Fruit fly (Drosophila melanogaster) whole organism, embryonic: Measurements from ENCODE around the gene PolA1.
A peak's percentile ranks its signal among the peaks of the same experiment; 100 is the strongest.

Experiments
- Awh ChIP-seq: fragments of 200-800 bp; sonication (Bioruptor generic); IDR thresholded peaks from 2 replicates; pipeline ENCODE4, ENCODE4 v1.3.6; 2022; ENCODE audit warnings: missing biosample characterization, missing genetic modification characterization
- CG10147 ChIP-seq: fragments of 200-800 bp; sonication (Bioruptor generic); optimal IDR thresholded peaks from 2 replicates; lab custom pipeline; 2019; ENCODE audit warnings: missing biosample characterization, mild to moderate bottlenecking, missing genetic modification characterization, moderate library complexity
- CG1024 ChIP-seq: fragments of 200-800 bp; sonication (Bioruptor generic); IDR thresholded peaks from 2 replicates; pipeline ENCODE4 v1.3.6; 2022; ENCODE audit warnings: missing biosample characterization, missing genetic modification characterization
- CG13296 ChIP-seq: fragments of 200-800 bp; sonication (Bioruptor generic); optimal IDR thresholded peaks from 3 replicates; lab custom pipeline; 2018; ENCODE audit warnings: missing biosample characterization, mild to moderate bottlenecking, missing genetic modification characterization
- CG13424 ChIP-seq: fragments of 200-800 bp; sonication (Bioruptor generic); optimal IDR thresholded peaks from 2 replicates; lab custom pipeline; 2019; ENCODE audit warnings: missing biosample characterization, mild to moderate bottlenecking, missing genetic modification characterization, moderate library complexity
- CG13624 ChIP-seq: fragments of 200-800 bp; sonication (Bioruptor generic); optimal IDR thresholded peaks from 2 replicates; lab custom pipeline; 2016; ENCODE audit warnings: missing biosample characterization, missing genetic modification characterization
- CG14050 ChIP-seq: fragments of 200-800 bp; sonication (Bioruptor generic); IDR thresholded peaks from 3 replicates; pipeline ENCODE4 v1.3.6; 2022; ENCODE audit warnings: missing biosample characterization, missing genetic modification characterization
- CG14667 ChIP-seq: fragments of 200-800 bp; sonication (Bioruptor generic); IDR thresholded peaks from 2 replicates; pipeline ENCODE4 v1.3.6; 2022; ENCODE audit warnings: missing biosample characterization, missing genetic modification characterization
- CG18011 ChIP-seq: fragments of 200-800 bp; sonication (Bioruptor generic); optimal IDR thresholded peaks from 2 replicates; lab custom pipeline; 2017; ENCODE audit warnings: missing biosample characterization, missing genetic modification characterization, mild to moderate bottlenecking, moderate library complexity, missing genotype
- CG2678 ChIP-seq: fragments of 200-800 bp; sonication (Bioruptor generic); optimal IDR thresholded peaks from 3 replicates; lab custom pipeline; 2019; ENCODE audit warnings: missing biosample characterization, mild to moderate bottlenecking, missing genetic modification characterization, moderate library complexity
- CG31224 ChIP-seq: fragments of 200-800 bp; sonication (Bioruptor generic); IDR thresholded peaks from 2 replicates; pipeline ENCODE4 v1.3.6; 2022; ENCODE audit warnings: missing biosample characterization, missing genetic modification characterization
- CG31365 ChIP-seq: fragments of 200-800 bp; sonication (Bioruptor generic); optimal IDR thresholded peaks from 2 replicates; lab custom pipeline; 2018; ENCODE audit warnings: missing biosample characterization, mild to moderate bottlenecking, missing genetic modification characterization
- CG4424 ChIP-seq: fragments of 200-800 bp; sonication (Bioruptor generic); optimal IDR thresholded peaks from 3 replicates; lab custom pipeline; 2016; ENCODE audit warnings: missing biosample characterization, missing genetic modification characterization
- CG6765 ChIP-seq: fragments of 200-800 bp; sonication (Bioruptor generic); optimal IDR thresholded peaks from 3 replicates; lab custom pipeline; 2017; ENCODE audit warnings: missing biosample characterization, mild to moderate bottlenecking, missing genetic modification characterization
- CG6813 ChIP-seq: fragments of 200-800 bp; sonication (Bioruptor generic); optimal IDR thresholded peaks from 2 replicates; lab custom pipeline; 2017; ENCODE audit warnings: missing biosample characterization, missing genetic modification characterization, mild to moderate bottlenecking, moderate library complexity, missing genetic modification reagents
- CG7745 ChIP-seq: fragments of 200-800 bp; sonication (Bioruptor generic); optimal IDR thresholded peaks from 2 replicates; lab custom pipeline; 2018; ENCODE audit warnings: missing biosample characterization, mild to moderate bottlenecking, missing genetic modification characterization, moderate library complexity
- CG8478 ChIP-seq: fragments of >200 bp; optimal IDR thresholded peaks from 2 replicates; lab custom pipeline; 2018
- HmgD ChIP-seq: fragments of 200-800 bp; sonication (Bioruptor generic); optimal IDR thresholded peaks from 3 replicates; lab custom pipeline; 2016; ENCODE audit warnings: missing biosample characterization, missing genetic modification characterization
- Hr51 ChIP-seq, 2 experiments: fragments of 200-800 bp; sonication (Bioruptor generic); optimal IDR thresholded peaks; 2 replicates in 1 of 2; 3 replicates in 1 of 2; lab custom pipeline; 2016 to 2018; ENCODE audit warnings: missing biosample characterization in 2 of 2, missing genetic modification characterization in 2 of 2, mild to moderate bottlenecking in 1 of 2, moderate library complexity in 1 of 2
- MESR4 ChIP-seq: fragments of 200-800 bp; sonication (Bioruptor generic); optimal IDR thresholded peaks from 2 replicates; lab custom pipeline; 2018; ENCODE audit warnings: missing biosample characterization, mild to moderate bottlenecking, missing genetic modification characterization, moderate library complexity
- Rx ChIP-seq: fragments of 200-800 bp; sonication (Bioruptor generic); IDR thresholded peaks from 2 replicates; pipeline ENCODE4 v1.3.6; 2022; ENCODE audit warnings: missing biosample characterization, missing genetic modification characterization
- Scr ChIP-seq: fragments of 200-800 bp; sonication (Bioruptor generic); IDR thresholded peaks from 2 replicates; pipeline ENCODE4 v1.3.6; 2022; ENCODE audit warnings: missing biosample characterization, missing genetic modification characterization; ENCODE audit not compliant: partially characterized antibody
- Ssrp ChIP-seq: fragments of 200-800 bp; sonication (Bioruptor generic); optimal IDR thresholded peaks from 2 replicates; lab custom pipeline; 2018; ENCODE audit warnings: missing biosample characterization, mild to moderate bottlenecking, missing genetic modification characterization, moderate library complexity
- cas ChIP-seq: fragments of 200-800 bp; sonication (Bioruptor generic); IDR thresholded peaks from 2 replicates; pipeline ENCODE4 v1.3.6; 2022; ENCODE audit warnings: missing biosample characterization, missing genetic modification characterization
- cato ChIP-seq: fragments of 200-800 bp; sonication (Bioruptor generic); optimal IDR thresholded peaks from 2 replicates; lab custom pipeline; 2016; ENCODE audit warnings: missing biosample characterization, missing genetic modification characterization, borderline replicate concordance
- caup ChIP-seq: fragments of 200-800 bp; sonication (Bioruptor generic); optimal IDR thresholded peaks from 3 replicates; lab custom pipeline; 2017; ENCODE audit warnings: missing biosample characterization, mild to moderate bottlenecking, missing genetic modification characterization, moderate library complexity; ENCODE audit not compliant: severe bottlenecking
- corto ChIP-seq: fragments of 200-800 bp; sonication (Bioruptor generic); optimal IDR thresholded peaks from 2 replicates; lab custom pipeline; 2016; ENCODE audit warnings: missing biosample characterization, mild to moderate bottlenecking, missing genetic modification characterization, moderate library complexity
- crol ChIP-seq: fragments of 200-800 bp; sonication (Bioruptor generic); IDR thresholded peaks from 2 replicates; pipeline ENCODE4 v1.3.6; 2022; ENCODE audit warnings: missing biosample characterization, missing genetic modification characterization
- fd96Cb ChIP-seq: fragments of 200-800 bp; sonication (Bioruptor generic); optimal IDR thresholded peaks from 2 replicates; lab custom pipeline; 2018; ENCODE audit warnings: missing biosample characterization, mild to moderate bottlenecking, missing genetic modification characterization, moderate library complexity
- ham ChIP-seq: fragments of 200-800 bp; sonication (Bioruptor generic); IDR thresholded peaks from 2 replicates; pipeline ENCODE4 v1.3.6; 2022; ENCODE audit warnings: missing biosample characterization, missing genetic modification characterization
- hbn ChIP-seq: fragments of 200-800 bp; sonication (Bioruptor generic); IDR thresholded peaks from 2 replicates; pipeline ENCODE4 v1.3.6; 2022; ENCODE audit warnings: missing biosample characterization, missing genetic modification characterization; ENCODE audit not compliant: partially characterized antibody
- insv ChIP-seq, 2 experiments: fragments of 200-800 bp; sonication (Bioruptor generic); optimal IDR thresholded peaks; 3 replicates each; lab custom pipeline; 2016 to 2018; ENCODE audit warnings: missing biosample characterization in 2 of 2, missing genetic modification characterization in 2 of 2
- jigr1 ChIP-seq: fragments of 200-800 bp; sonication (Bioruptor generic); IDR thresholded peaks from 3 replicates; pipeline ENCODE4 v1.3.6; 2022; ENCODE audit warnings: missing biosample characterization, missing genetic modification characterization
- klu ChIP-seq: fragments of 200-800 bp; sonication (Bioruptor generic); IDR thresholded peaks from 2 replicates; pipeline ENCODE4 v1.3.6; 2022; ENCODE audit warnings: missing biosample characterization, missing genetic modification characterization
- kni ChIP-seq: fragments of 200-800 bp; sonication (Bioruptor generic); optimal IDR thresholded peaks from 3 replicates; lab custom pipeline; 2017; ENCODE audit warnings: mild to moderate bottlenecking, missing biosample characterization, missing genetic modification reagents, missing genetic modification characterization
- lab ChIP-seq: fragments of 200-800 bp; sonication (Bioruptor generic); optimal IDR thresholded peaks from 3 replicates; lab custom pipeline; 2017; ENCODE audit warnings: missing biosample characterization, missing genetic modification characterization, mild to moderate bottlenecking, moderate library complexity, missing genetic modification reagents
- lola ChIP-seq, 3 experiments: fragments of >200 bp in 2 of 3; fragments of 200-800 bp in 1 of 3; sonication (Bioruptor generic) in 1 of 3; optimal IDR thresholded peaks; 2 replicates each; lab custom pipeline; 2017 to 2019; ENCODE audit warnings: missing biosample characterization in 3 of 3, missing genetic modification characterization in 3 of 3, mild to moderate bottlenecking in 1 of 3, moderate library complexity in 1 of 3
- otp ChIP-seq: fragments of 200-800 bp; sonication (Bioruptor generic); IDR thresholded peaks from 3 replicates; pipeline ENCODE4, ENCODE4 v1.3.6; 2022; ENCODE audit warnings: missing biosample characterization, missing genetic modification characterization
- pnt ChIP-seq: fragments of 200-800 bp; sonication (Bioruptor generic); optimal IDR thresholded peaks from 3 replicates; lab custom pipeline; 2016; ENCODE audit warnings: missing biosample characterization, missing genetic modification characterization
- prd ChIP-seq, 3 experiments: fragments of >200 bp in 2 of 3; fragments of 200-800 bp in 1 of 3; sonication (Bioruptor generic) in 1 of 3; optimal IDR thresholded peaks in 2 of 3; IDR thresholded peaks in 1 of 3; 2 replicates in 2 of 3; 3 replicates in 1 of 3; pipeline versions ENCODE4 v1.3.6 to Lab custom; 2017 to 2022; ENCODE audit warnings: missing biosample characterization in 1 of 3, missing genetic modification characterization in 1 of 3
- pum ChIP-seq: fragments of 200-800 bp; sonication (Bioruptor generic); optimal IDR thresholded peaks from 2 replicates; lab custom pipeline; 2016; ENCODE audit warnings: missing biosample characterization, missing genetic modification characterization
- rib ChIP-seq: fragments of 200-800 bp; sonication (Bioruptor generic); IDR thresholded peaks from 2 replicates; pipeline ENCODE4 v1.3.6; 2022; ENCODE audit warnings: missing biosample characterization, missing genetic modification characterization
- salm ChIP-seq: fragments of 200-800 bp; sonication (Bioruptor generic); optimal IDR thresholded peaks from 2 replicates; lab custom pipeline; 2018; ENCODE audit warnings: missing biosample characterization, mild to moderate bottlenecking, missing genetic modification characterization
- sc ChIP-seq, 3 experiments: fragments of >200 bp in 2 of 3; fragments of 200-800 bp in 1 of 3; sonication (Bioruptor generic) in 1 of 3; optimal IDR thresholded peaks; 2 replicates in 2 of 3; 3 replicates in 1 of 3; lab custom pipeline; 2017; ENCODE audit warnings: mild to moderate bottlenecking in 1 of 3, missing biosample characterization in 1 of 3, missing genetic modification characterization in 1 of 3, missing genetic modification reagents in 1 of 3
- sisA ChIP-seq: fragments of 200-800 bp; sonication (Bioruptor generic); IDR thresholded peaks from 2 replicates; pipeline ENCODE4 v1.3.6; 2022; ENCODE audit warnings: missing biosample characterization, missing genetic modification characterization
- tgo ChIP-seq: fragments of 200-800 bp; sonication (Bioruptor generic); IDR thresholded peaks from 3 replicates; pipeline ENCODE4 v1.3.6; 2022; ENCODE audit warnings: missing biosample characterization, missing genetic modification characterization
- tll ChIP-seq, 2 experiments: fragments of 200-800 bp in 1 of 2; fragments of >200 bp in 1 of 2; sonication (Bioruptor generic) in 1 of 2; optimal IDR thresholded peaks; 2 replicates each; lab custom pipeline; 2017 to 2019; ENCODE audit warnings: missing biosample characterization in 2 of 2, missing genetic modification characterization in 2 of 2, mild to moderate bottlenecking in 1 of 2, moderate library complexity in 1 of 2
- ttk ChIP-seq: fragments of 200-800 bp; sonication (Bioruptor generic); IDR thresholded peaks from 2 replicates; pipeline ENCODE4 v2.1.2; 2022; ENCODE audit warnings: missing biosample characterization, missing genetic modification characterization

PolA1 gene

DNA sequence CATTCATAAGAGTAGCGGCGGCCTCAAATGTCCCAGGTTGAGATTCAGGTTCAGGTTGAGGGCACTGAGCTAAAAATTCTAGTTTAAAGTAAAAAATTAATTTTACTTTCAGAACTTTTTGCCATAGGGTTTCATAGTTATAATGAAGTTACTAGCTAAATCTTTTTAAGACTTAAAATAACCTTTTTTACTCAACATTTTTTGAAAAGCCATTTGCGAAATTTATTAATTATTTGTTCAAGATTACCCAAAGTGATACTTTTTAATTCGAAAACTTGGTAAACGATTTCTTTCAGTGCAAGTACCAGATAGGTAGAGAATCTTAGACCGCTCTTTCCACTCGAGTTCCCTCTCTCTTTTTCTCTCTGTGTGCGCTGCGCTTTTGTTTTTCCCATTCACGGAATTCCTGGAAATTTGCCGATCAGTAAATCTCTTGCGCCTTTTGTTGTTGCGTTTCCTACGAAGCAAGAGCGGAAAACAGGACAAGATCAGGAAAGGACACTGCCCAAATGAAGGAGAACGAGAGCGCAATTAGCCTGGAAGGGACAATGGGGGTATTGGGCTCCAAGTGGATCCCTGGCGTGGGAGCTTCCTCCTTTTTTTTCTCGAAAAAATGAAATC, 29.9 kb downstream of the PolA1 start (continued):
- TF ChIP-seq CG4424 (GFP tag; lab: Kevin White, UChicago) = peak; percentile 67
- TF ChIP-seq Hr51 (GFP tag; optimal IDR thresholded peaks at IDR 0.05; lab: Kevin White, UChicago) = peak; percentile 20 to 34
- TF ChIP-seq lab (GFP tag; lab: Kevin White, UChicago) = no peak
- TF ChIP-seq cato (GFP tag; lab: Kevin White, UChicago) = peak; percentile 37
- no peak for TF ChIP-seq CG1024 (GFP tag; lab: Robert Waterston, UW)
- no peak for TF ChIP-seq sisA (GFP tag; lab: Robert Waterston, UW)
- TF ChIP-seq lola (GFP tag; optimal IDR thresholded peaks at IDR 0.05; lab: Kevin White, UChicago) = peak in 1 of 3 experiments; percentile 95
- TF ChIP-seq CG13424 (tag; lab: Kevin White, UChicago) = peak; percentile 61
- TF ChIP-seq kni (GFP tag; lab: Kevin White, UChicago) = peak; percentile 44
- TF ChIP-seq corto (GFP tag; lab: Kevin White, UChicago) = peak; percentile 57
- no peak for TF ChIP-seq Scr (GFP tag; lab: Robert Waterston, UW)
- TF ChIP-seq CG14667 (GFP tag; lab: Robert Waterston, UW) = no peak
- no peak for TF ChIP-seq CG14050 (GFP tag; lab: Robert Waterston, UW)
- TF ChIP-seq fd96Cb (tag; lab: Kevin White, UChicago) = peak; percentile 62
- TF ChIP-seq MESR4 (GFP tag; lab: Kevin White, UChicago) = no peak
- no peak for TF ChIP-seq crol
- no peak for TF ChIP-seq prd (optimal IDR thresholded peaks at IDR 0.05; lab: Kevin White, UChicago)
- TF ChIP-seq prd (GFP tag; IDR thresholded peaks at IDR 0.05; lab: Robert Waterston, UW) = peak; percentile 85
- TF ChIP-seq sc (optimal IDR thresholded peaks at IDR 0.05; lab: Kevin White, UChicago) = no peak
- peak; percentile 65 for TF ChIP-seq sc (GFP tag; optimal IDR thresholded peaks at IDR 0.05; lab: Kevin White, UChicago)
- peak; percentile 42 for TF ChIP-seq pnt (GFP tag; lab: Kevin White, UChicago)
- TF ChIP-seq rib (GFP tag; lab: Robert Waterston, UW) = no peak
- no peak for TF ChIP-seq HmgD (GFP tag; lab: Kevin White, UChicago)
- peak; percentile 65 for TF ChIP-seq CG6813 (GFP tag; lab: Kevin White, UChicago)
- no peak for TF ChIP-seq insv (GFP tag; optimal IDR thresholded peaks at IDR 0.05; lab: Kevin White, UChicago)
- no peak for TF ChIP-seq klu
- TF ChIP-seq CG18011 (GFP tag; lab: Kevin White, UChicago) = no peak
- TF ChIP-seq cas (GFP tag; lab: Robert Waterston, UW) = no peak
- TF ChIP-seq tgo (GFP tag; lab: Robert Waterston, UW) = no peak; the same call in 2 of the 3 replicates
- TF ChIP-seq ttk = no peak
- peak; percentile 14 for TF ChIP-seq CG10147 (GFP tag; lab: Kevin White, UChicago)
- TF ChIP-seq Awh (GFP tag; lab: Robert Waterston, UW) = no peak
- peak; percentile 60 for TF ChIP-seq CG2678 (tag; lab: Kevin White, UChicago)
- no peak for TF ChIP-seq salm (tag; lab: Kevin White, UChicago)
- TF ChIP-seq pum = peak; percentile 63
- TF ChIP-seq CG13296 (GFP tag; lab: Kevin White, UChicago) = no peak
- no peak for TF ChIP-seq CG31224
- no peak for TF ChIP-seq otp (GFP tag; lab: Robert Waterston, UW)
- peak; percentile 73 for TF ChIP-seq Ssrp (tag; lab: Kevin White, UChicago)
- no peak for TF ChIP-seq CG31365 (tag; lab: Kevin White, UChicago)
- TF ChIP-seq ham (GFP tag; lab: Robert Waterston, UW) = no peak
- no peak for TF ChIP-seq CG13624 (GFP tag; lab: Kevin White, UChicago)
- TF ChIP-seq caup (GFP tag; lab: Kevin White, UChicago) = no peak
- no peak for TF ChIP-seq CG6765 (GFP tag; lab: Kevin White, UChicago)
- peak; percentile 17 for TF ChIP-seq CG7745
- no peak for TF ChIP-seq jigr1 (GFP tag; lab: Robert Waterston, UW)
- peak in 1 of 2 experiments; percentile 71 for TF ChIP-seq tll (GFP tag; optimal IDR thresholded peaks at IDR 0.05; lab: Kevin White, UChicago)
- no peak for TF ChIP-seq hbn (GFP tag; lab: Robert Waterston, UW)
- TF ChIP-seq CG8478 (lab: Kevin White, UChicago) = no peak
- no peak for TF ChIP-seq Rx
